Worm (Caenorhabditis elegans) whole organism, L4/young adult: Measurements from ENCODE around the gene VC5.2.
"Not testable (repeated sequence)": the region's sequence is repeated elsewhere in the genome, so short reads cannot be mapped to it uniquely, and the experiment has no call there.

Experiments
- W03F9.2 ChIP-seq: fragments of 150-350 bp; optimal IDR thresholded peaks from 2 replicates; lab custom pipeline; 2014; ENCODE audit warnings: missing biosample characterization, missing genetic modification characterization
- dao-5 ChIP-seq: sonication (generic microtip); optimal IDR thresholded peaks from 2 replicates; lab custom pipeline; 2016; ENCODE audit warnings: missing genotype, missing genetic modification characterization, moderate library complexity, missing compliant biosample characterization
- him-1 ChIP-seq: sonication (generic microtip); optimal IDR thresholded peaks from 2 replicates; lab custom pipeline; 2016; ENCODE audit warnings: missing genotype, missing genetic modification reagents, missing genetic modification characterization, missing compliant biosample characterization

Gene VC5.2

ce11 chrV:7085518-7086104 is at the start of gene VC5.2:
TSS of gene VC5.2 (plus strand) at chrV:7085956.
- TF ChIP-seq him-1: no peak
- no peak for TF ChIP-seq dao-5 (tag; lab: Kevin White, UChicago)
- no peak for TF ChIP-seq W03F9.2 (tag; lab: Kevin White, UChicago)

ce11 chrV:7036475-7036874 is 49.3 kb upstream of the VC5.2 start, which contains the start of gene twk-11:
TSS of gene twk-11 (minus strand) at chrV:7036575.
- TF ChIP-seq him-1 (no peak), dao-5 (tag; lab: Kevin White, UChicago) (no peak), W03F9.2 (tag; lab: Kevin White, UChicago) (no peak)

- TF ChIP-seq dao-5 (tag; lab: Kevin White, UChicago): no peak
- no peak for TF ChIP-seq W03F9.2 (tag; lab: Kevin White, UChicago)
- no peak for TF ChIP-seq him-1
These were observed 39.8 kb upstream of the VC5.2 start, which contains the start of gene F20A1.2 for ce11 chrV:7046005-7046404. TSS of gene F20A1.2 (plus strand) at chrV:7046305.

ce11 chrV:7047512-7047911 is 38.2 kb upstream of the VC5.2 start, which contains the start of gene F20A1.8:
TSS of gene F20A1.8 (minus strand) at chrV:7047612.
- no peak for TF ChIP-seq dao-5 (tag; lab: Kevin White, UChicago)
- no peak for TF ChIP-seq him-1
- no peak for TF ChIP-seq W03F9.2 (tag; lab: Kevin White, UChicago)

ce11 chrV:7050153-7050552 is 35.6 kb upstream of the VC5.2 start:
- TF ChIP-seq dao-5 (tag; lab: Kevin White, UChicago) (no peak), W03F9.2 (tag; lab: Kevin White, UChicago) (no peak), him-1 (no peak)

- TF ChIP-seq W03F9.2 (tag; lab: Kevin White, UChicago): no peak
- no peak for TF ChIP-seq him-1
- no peak for TF ChIP-seq dao-5 (tag; lab: Kevin White, UChicago)
These were observed 34.5 kb upstream of the VC5.2 start, which contains the start of the genes tofu-2 and spig-1 for ce11 chrV:7051133-7051765. TSS of gene tofu-2 (minus strand) at chrV:7051248. TSS of gene spig-1 (plus strand) at chrV:7051715.

- TF ChIP-seq W03F9.2 (tag; lab: Kevin White, UChicago): no peak
- no peak for TF ChIP-seq dao-5 (tag; lab: Kevin White, UChicago)
- no peak for TF ChIP-seq him-1
These were observed 32.7 kb upstream of the VC5.2 start, which contains the start of gene txt-17 for ce11 chrV:7053100-7053499. TSS of gene txt-17 (minus strand) at chrV:7053200.

ce11 chrV:7054598-7054997 is 31.2 kb upstream of the VC5.2 start, which contains the start of gene spig-8:
TSS of gene spig-8 (plus strand) at chrV:7054898.
- TF ChIP-seq him-1 (no peak), dao-5 (tag; lab: Kevin White, UChicago) (no peak), W03F9.2 (tag; lab: Kevin White, UChicago) (no peak)

- TF ChIP-seq W03F9.2 (tag; lab: Kevin White, UChicago); dao-5 (tag; lab: Kevin White, UChicago); him-1: not testable (repeated sequence)
These were observed 28.0 kb upstream of the VC5.2 start, which contains the start of gene Y57E12AL.2 for ce11 chrV:7057795-7058194. TSS of gene Y57E12AL.2 (plus strand) at chrV:7058095.

ce11 chrV:7059350-7059749 is 26.4 kb upstream of the VC5.2 start, which contains the start of gene mdt-6:
TSS of gene mdt-6 (minus strand) at chrV:7059624.
- TF ChIP-seq W03F9.2 (tag; lab: Kevin White, UChicago): no peak
- TF ChIP-seq him-1: no peak
- TF ChIP-seq dao-5 (tag; lab: Kevin White, UChicago): no peak

- TF ChIP-seq him-1 (no peak), dao-5 (tag; lab: Kevin White, UChicago) (no peak), W03F9.2 (tag; lab: Kevin White, UChicago) (peak; percentile 95)
These were observed 25.4 kb upstream of the VC5.2 start, which contains the start of the genes Y57E12AL.6 and Y57E12AL.1 for ce11 chrV:7060396-7060795. TSS of gene Y57E12AL.6 (minus strand) at chrV:7060470. TSS of gene Y57E12AL.1 (plus strand) at chrV:7060530.

- TF ChIP-seq him-1; dao-5 (tag; lab: Kevin White, UChicago); W03F9.2 (tag; lab: Kevin White, UChicago): not testable (repeated sequence)
These were observed 23.0 kb upstream of the VC5.2 start, which contains the start of gene tmem-258 for ce11 chrV:7062790-7063189. TSS of gene tmem-258 (plus strand) at chrV:7063174.

ce11 chrV:7065226-7065625 is 20.5 kb upstream of the VC5.2 start, which contains the start of gene Y57E12AR.1:
TSS of gene Y57E12AR.1 (minus strand) at chrV:7065326.
- no peak for TF ChIP-seq him-1
- TF ChIP-seq dao-5 (tag; lab: Kevin White, UChicago): no peak
- no peak for TF ChIP-seq W03F9.2 (tag; lab: Kevin White, UChicago)

ce11 chrV:7068861-7069260 is 16.9 kb upstream of the VC5.2 start:
- TF ChIP-seq dao-5 (tag; lab: Kevin White, UChicago) (no peak), him-1 (no peak), W03F9.2 (tag; lab: Kevin White, UChicago) (no peak)
